Worm (Caenorhabditis elegans) whole organism, midembryonic: ENCODE measurements around the gene F52D2.12.

Experiments
- T22C8.4 ChIP-seq: fragments of 200-800 bp; sonication (Bioruptor generic); IDR thresholded peaks from 2 replicates; pipeline ENCODE4 v1.3.6; 2022; ENCODE audit warnings: missing genetic modification characterization, missing compliant biosample characterization
- cog-1 ChIP-seq: sonication (generic microtip); optimal IDR thresholded peaks from 2 replicates; lab custom pipeline; 2016; ENCODE audit warnings: missing genetic modification characterization, missing compliant biosample characterization
- flt-1 ChIP-seq: fragments of 200-800 bp; sonication (Bioruptor generic); IDR thresholded peaks from 2 replicates; pipeline ENCODE4 v1.3.6; 2022; ENCODE audit warnings: missing genetic modification characterization, missing compliant biosample characterization
- klf-2 ChIP-seq: fragments of 200-800 bp; sonication (Bioruptor generic); conservative IDR thresholded peaks from 2 replicates; pipeline ENCODE4 v1.3.6; 2022; ENCODE audit warnings: missing genetic modification reagents, missing genetic modification characterization, missing compliant biosample characterization
- med-1 ChIP-seq: sonication (generic microtip); optimal IDR thresholded peaks from 2 replicates; lab custom pipeline; 2017; ENCODE audit warnings: missing genetic modification characterization, mild to moderate bottlenecking, missing compliant biosample characterization, antibody characterized with exemption, missing genetic modification reagents; ENCODE audit not compliant: insufficient read depth
- ref-1 ChIP-seq: fragments of 200-800 bp; sonication (Bioruptor generic); conservative IDR thresholded peaks from 2 replicates; pipeline ENCODE4 v1.3.6; 2022; ENCODE audit warnings: missing genetic modification reagents, missing genetic modification characterization, missing compliant biosample characterization
- tab-1 ChIP-seq: fragments of 200-800 bp; sonication (Bioruptor generic); IDR thresholded peaks from 2 replicates; pipeline ENCODE4 v1.3.6; 2022; ENCODE audit warnings: missing genetic modification characterization, missing compliant biosample characterization
- ztf-23 ChIP-seq: fragments of 200-800 bp; sonication (Bioruptor generic); IDR thresholded peaks from 2 replicates; pipeline ENCODE4 v1.3.6; 2022; ENCODE audit warnings: missing genetic modification reagents, missing genetic modification characterization, missing compliant biosample characterization
- ztf-29 ChIP-seq: fragments of 200-800 bp; sonication (Bioruptor generic); IDR thresholded peaks from 2 replicates; pipeline ENCODE4 v1.3.6; 2022; ENCODE audit warnings: missing genetic modification reagents, missing genetic modification characterization, missing compliant biosample characterization

Gene F52D2.12

ce11 chrX:1977708-1978107 is at the start of gene F52D2.12:
Gene F52D2.12 (plus strand): TSS chrX:1978014.
- TF ChIP-seq ref-1 (GFP tag; lab: Robert Waterston, UW) (no peak), med-1 (GFP tag; lab: Kevin White, UChicago) (no peak), flt-1 (no peak), ztf-29 (GFP tag; lab: Robert Waterston, UW) (no peak), tab-1 (GFP tag; lab: Robert Waterston, UW) (no peak), ztf-23 (GFP tag; lab: Robert Waterston, UW) (no peak), cog-1 (no peak), T22C8.4 (GFP tag; lab: Robert Waterston, UW) (no peak), klf-2 (GFP tag; lab: Robert Waterston, UW) (no peak)

- peak; percentile 99 for TF ChIP-seq ztf-23 (GFP tag; lab: Robert Waterston, UW)
Measured at ce11 chrX:1933527-1933926, 44.3 kb upstream of the F52D2.12 start.

- TF ChIP-seq T22C8.4 (GFP tag; lab: Robert Waterston, UW) (no peak), tab-1 (GFP tag; lab: Robert Waterston, UW) (no peak), flt-1 (no peak), med-1 (GFP tag; lab: Kevin White, UChicago) (no peak), cog-1 (no peak), klf-2 (GFP tag; lab: Robert Waterston, UW) (no peak), ztf-29 (GFP tag; lab: Robert Waterston, UW) (no peak), ztf-23 (GFP tag; lab: Robert Waterston, UW) (no peak), ref-1 (GFP tag; lab: Robert Waterston, UW) (no peak)
Measured at ce11 chrX:1935438-1935837, 42.4 kb upstream of the F52D2.12 start.

- TF ChIP-seq tab-1 (GFP tag; lab: Robert Waterston, UW) = no peak
- no peak for TF ChIP-seq T22C8.4 (GFP tag; lab: Robert Waterston, UW)
- TF ChIP-seq flt-1 = no peak
- no peak for TF ChIP-seq cog-1
- no peak for TF ChIP-seq ztf-29 (GFP tag; lab: Robert Waterston, UW)
- TF ChIP-seq klf-2 (GFP tag; lab: Robert Waterston, UW) = no peak
- no peak for TF ChIP-seq ref-1 (GFP tag; lab: Robert Waterston, UW)
Measured at ce11 chrX:1939248-1939647, 38.6 kb upstream of the F52D2.12 start.

- TF ChIP-seq T22C8.4 (GFP tag; lab: Robert Waterston, UW) (no peak), klf-2 (GFP tag; lab: Robert Waterston, UW) (no peak), med-1 (GFP tag; lab: Kevin White, UChicago) (no peak), ref-1 (GFP tag; lab: Robert Waterston, UW) (no peak), tab-1 (GFP tag; lab: Robert Waterston, UW) (no peak), flt-1 (no peak), ztf-29 (GFP tag; lab: Robert Waterston, UW) (no peak), cog-1 (no peak), ztf-23 (GFP tag; lab: Robert Waterston, UW) (no peak)
Measured at ce11 chrX:1939887-1940286, 37.9 kb upstream of the F52D2.12 start, which contains the start of gene Y59E1A.4. Gene Y59E1A.4 (minus strand): TSS chrX:1939987.

ce11 chrX:1959063-1959462 is 18.8 kb upstream of the F52D2.12 start:
- TF ChIP-seq tab-1 (GFP tag; lab: Robert Waterston, UW) (no peak), med-1 (GFP tag; lab: Kevin White, UChicago) (no peak), ztf-29 (GFP tag; lab: Robert Waterston, UW) (no peak), ref-1 (GFP tag; lab: Robert Waterston, UW) (no peak), flt-1 (no peak), T22C8.4 (GFP tag; lab: Robert Waterston, UW) (no peak), klf-2 (GFP tag; lab: Robert Waterston, UW) (no peak), cog-1 (no peak), ztf-23 (GFP tag; lab: Robert Waterston, UW) (no peak)

- TF ChIP-seq klf-2 (GFP tag; lab: Robert Waterston, UW) (no peak), cog-1 (peak; percentile 10)
Measured at ce11 chrX:1960895-1961715, 16.7 kb upstream of the F52D2.12 start.

- TF ChIP-seq T22C8.4 (GFP tag; lab: Robert Waterston, UW) (no peak), ztf-23 (GFP tag; lab: Robert Waterston, UW) (no peak), klf-2 (GFP tag; lab: Robert Waterston, UW) (no peak), flt-1 (no peak), tab-1 (GFP tag; lab: Robert Waterston, UW) (no peak), cog-1 (no peak)
Measured at ce11 chrX:1962273-1962672, 15.5 kb upstream of the F52D2.12 start, which contains the start of gene F52D2.7. Gene F52D2.7 (plus strand): TSS chrX:1962573.

ce11 chrX:1964411-1964810 is 13.4 kb upstream of the F52D2.12 start:
- TF ChIP-seq ref-1 (GFP tag; lab: Robert Waterston, UW) = no peak

- TF ChIP-seq klf-2 (GFP tag; lab: Robert Waterston, UW) (no peak), T22C8.4 (GFP tag; lab: Robert Waterston, UW) (no peak), ztf-29 (GFP tag; lab: Robert Waterston, UW) (no peak), ref-1 (GFP tag; lab: Robert Waterston, UW) (no peak), flt-1 (no peak), tab-1 (GFP tag; lab: Robert Waterston, UW) (no peak), med-1 (GFP tag; lab: Kevin White, UChicago) (no peak), ztf-23 (GFP tag; lab: Robert Waterston, UW) (no peak), cog-1 (no peak)
Measured at ce11 chrX:1964828-1965227, 13.0 kb upstream of the F52D2.12 start.
